Fruit fly (Drosophila melanogaster) whole organism, embryonic: ENCODE measurements around the gene Awh.
A peak's percentile ranks its signal among the peaks of the same experiment; 100 is the strongest.

Experiments used
- Antp ChIP-seq: fragments of 200-800 bp; sonication (Bioruptor generic); optimal IDR thresholded peaks from 3 replicates; lab custom pipeline; 2016; ENCODE audit warnings: missing biosample characterization, missing genetic modification characterization
- C15 ChIP-seq: fragments of 200-800 bp; sonication (Bioruptor generic); IDR thresholded peaks from 3 replicates; pipeline ENCODE4 v1.3.6; 2022; ENCODE audit warnings: missing biosample characterization, missing genetic modification characterization
- CG11093 ChIP-seq: fragments of 200-800 bp; sonication (Bioruptor generic); IDR thresholded peaks from 3 replicates; pipeline ENCODE4 v1.3.6; 2022; ENCODE audit warnings: missing biosample characterization, missing genetic modification characterization
- CG11695 ChIP-seq: fragments of 200-800 bp; sonication (Bioruptor generic); IDR thresholded peaks from 3 replicates; pipeline ENCODE4 v1.3.6; 2022; ENCODE audit warnings: missing biosample characterization, missing genetic modification characterization
- CG14050 ChIP-seq: fragments of 200-800 bp; sonication (Bioruptor generic); IDR thresholded peaks from 3 replicates; pipeline ENCODE4 v1.3.6; 2022; ENCODE audit warnings: missing biosample characterization, missing genetic modification characterization
- CG15696 ChIP-seq: fragments of 200-800 bp; sonication (Bioruptor generic); optimal IDR thresholded peaks from 2 replicates; lab custom pipeline; 2019; ENCODE audit warnings: missing biosample characterization, mild to moderate bottlenecking, missing genetic modification characterization, moderate library complexity
- CG1603 ChIP-seq: fragments of 200-800 bp; sonication (Bioruptor generic); optimal IDR thresholded peaks from 2 replicates; lab custom pipeline; 2019; ENCODE audit warnings: missing biosample characterization, mild to moderate bottlenecking, missing genetic modification characterization, moderate library complexity
- CG1647 ChIP-seq: fragments of 200-800 bp; sonication (Bioruptor generic); optimal IDR thresholded peaks from 3 replicates; lab custom pipeline; 2016; ENCODE audit warnings: missing biosample characterization, missing genetic modification characterization
- CG17385 ChIP-seq: fragments of 200-800 bp; sonication (Bioruptor generic); optimal IDR thresholded peaks from 3 replicates; lab custom pipeline; 2018; ENCODE audit warnings: missing biosample characterization, mild to moderate bottlenecking, missing genetic modification characterization
- CG17612 ChIP-seq: fragments of 200-800 bp; sonication (Bioruptor generic); IDR thresholded peaks from 2 replicates; pipeline ENCODE4 v1.3.6; 2022; ENCODE audit warnings: missing biosample characterization, missing genetic modification characterization
- CG18764 ChIP-seq: fragments of 200-800 bp; sonication (Bioruptor generic); optimal IDR thresholded peaks from 3 replicates; lab custom pipeline; 2016; ENCODE audit warnings: missing biosample characterization, missing genetic modification characterization
- CG2202 ChIP-seq: fragments of 200-800 bp; sonication (Bioruptor generic); optimal IDR thresholded peaks from 2 replicates; lab custom pipeline; 2018; ENCODE audit warnings: missing biosample characterization, mild to moderate bottlenecking, missing genetic modification characterization
- CG30020 ChIP-seq: fragments of 200-800 bp; optimal IDR thresholded peaks from 2 replicates; lab custom pipeline; 2019; ENCODE audit warnings: missing biosample characterization, mild to moderate bottlenecking, missing genetic modification characterization, moderate library complexity
- CG30403 ChIP-seq: fragments of 200-800 bp; sonication (Bioruptor generic); optimal IDR thresholded peaks from 3 replicates; lab custom pipeline; 2016; ENCODE audit warnings: missing biosample characterization, missing genetic modification characterization
- CG4617 ChIP-seq: fragments of 200-800 bp; sonication (Bioruptor generic); optimal IDR thresholded peaks from 3 replicates; lab custom pipeline; 2016; ENCODE audit warnings: missing biosample characterization, missing genetic modification characterization, borderline replicate concordance
- CG7839 ChIP-seq: fragments of 200-800 bp; sonication (Bioruptor generic); optimal IDR thresholded peaks from 3 replicates; lab custom pipeline; 2018; ENCODE audit warnings: missing biosample characterization, mild to moderate bottlenecking, missing genetic modification characterization, moderate library complexity
- CG7963 ChIP-seq: fragments of 200-800 bp; sonication (Bioruptor generic); IDR thresholded peaks from 3 replicates; pipeline ENCODE4 v1.3.6; 2022; ENCODE audit warnings: missing biosample characterization, missing genetic modification characterization; ENCODE audit not compliant: partially characterized antibody
- CG8089 ChIP-seq: fragments of 200-800 bp; sonication (Bioruptor generic); optimal IDR thresholded peaks from 3 replicates; lab custom pipeline; 2016; ENCODE audit warnings: missing biosample characterization, missing genetic modification characterization
- CG8765 ChIP-seq: fragments of 200-800 bp; sonication (Bioruptor generic); IDR thresholded peaks from 2 replicates; pipeline ENCODE4 v1.3.6; 2022; ENCODE audit warnings: missing biosample characterization, missing genetic modification characterization
- CG9437 ChIP-seq: fragments of 200-800 bp; sonication (Bioruptor generic); optimal IDR thresholded peaks from 2 replicates; lab custom pipeline; 2018; ENCODE audit warnings: missing biosample characterization, mild to moderate bottlenecking, missing genetic modification characterization
- CoRest ChIP-seq: fragments of 200-800 bp; sonication (Bioruptor generic); optimal IDR thresholded peaks from 3 replicates; lab custom pipeline; 2018; ENCODE audit warnings: missing biosample characterization, mild to moderate bottlenecking, missing genetic modification characterization, moderate library complexity
- Doc3 ChIP-seq: fragments of 200-800 bp; sonication (Bioruptor generic); IDR thresholded peaks from 3 replicates; pipeline ENCODE4 v1.3.6; 2022; ENCODE audit warnings: missing biosample characterization, missing genetic modification characterization; ENCODE audit not compliant: partially characterized antibody
- E2f1 ChIP-seq: fragments of 200-800 bp; sonication (Bioruptor generic); IDR thresholded peaks from 2 replicates; pipeline ENCODE4 v1.3.6; 2022; ENCODE audit warnings: missing biosample characterization, missing genetic modification characterization
- Fer2 ChIP-seq: fragments of 200-800 bp; sonication (Bioruptor generic); optimal IDR thresholded peaks from 2 replicates; lab custom pipeline; 2018; ENCODE audit warnings: missing biosample characterization, mild to moderate bottlenecking, missing genetic modification characterization, moderate library complexity
- Hr51 ChIP-seq, 2 experiments: fragments of 200-800 bp; sonication (Bioruptor generic); optimal IDR thresholded peaks; 2 replicates in 1 of 2; 3 replicates in 1 of 2; lab custom pipeline; 2016 to 2018; ENCODE audit warnings: missing biosample characterization in 2 of 2, missing genetic modification characterization in 2 of 2, mild to moderate bottlenecking in 1 of 2, moderate library complexity in 1 of 2
- Optix ChIP-seq: fragments of 200-800 bp; sonication (Bioruptor generic); IDR thresholded peaks from 3 replicates; pipeline ENCODE4 v1.3.6; 2022; ENCODE audit warnings: missing biosample characterization, missing genetic modification characterization
- aop ChIP-seq: fragments of 200-800 bp; sonication (Bioruptor generic); IDR thresholded peaks from 2 replicates; pipeline ENCODE4 v1.3.6; 2022; ENCODE audit warnings: missing biosample characterization, missing genetic modification characterization
- da ChIP-seq: fragments of 200-800 bp; sonication (Bioruptor generic); optimal IDR thresholded peaks from 2 replicates; lab custom pipeline; 2016; ENCODE audit warnings: missing biosample characterization, missing genetic modification characterization
- dmrt99B ChIP-seq: fragments of 200-800 bp; sonication (Bioruptor generic); optimal IDR thresholded peaks from 2 replicates; lab custom pipeline; 2018; ENCODE audit warnings: missing biosample characterization, mild to moderate bottlenecking, missing genetic modification characterization, moderate library complexity
- esg ChIP-seq: fragments of 200-800 bp; sonication (Bioruptor generic); conservative IDR thresholded peaks from 2 replicates; pipeline ENCODE4 v1.3.6; 2022; ENCODE audit warnings: missing biosample characterization, missing genetic modification characterization
- fu2 ChIP-seq: fragments of 200-800 bp; sonication (Bioruptor generic); optimal IDR thresholded peaks from 2 replicates; lab custom pipeline; 2016; ENCODE audit warnings: missing biosample characterization, missing genetic modification characterization
- gcm ChIP-seq: fragments of 200-800 bp; sonication (Bioruptor generic); optimal IDR thresholded peaks from 2 replicates; lab custom pipeline; 2019; ENCODE audit warnings: missing biosample characterization, mild to moderate bottlenecking, missing genetic modification characterization, moderate library complexity
- ham ChIP-seq: fragments of 200-800 bp; sonication (Bioruptor generic); IDR thresholded peaks from 2 replicates; pipeline ENCODE4 v1.3.6; 2022; ENCODE audit warnings: missing biosample characterization, missing genetic modification characterization
- hth ChIP-seq: fragments of >200 bp; optimal IDR thresholded peaks from 2 replicates; lab custom pipeline; 2017; ENCODE audit warnings: inconsistent platforms
- lov ChIP-seq, 2 experiments: fragments of 200-800 bp in 1 of 2; fragments of >200 bp in 1 of 2; sonication (Bioruptor generic) in 1 of 2; IDR thresholded peaks in 1 of 2; optimal IDR thresholded peaks in 1 of 2; 2 replicates in 1 of 2; 3 replicates in 1 of 2; pipeline versions ENCODE4 v1.3.6 to Lab custom; 2017 to 2022; ENCODE audit warnings: missing biosample characterization in 1 of 2, missing genetic modification characterization in 1 of 2
- pan ChIP-seq, 4 experiments: fragments of >200 bp in 3 of 4; fragments of 200-800 bp in 1 of 4; sonication (Bioruptor generic) in 1 of 4; optimal IDR thresholded peaks in 3 of 4; IDR thresholded peaks in 1 of 4; 2 replicates each; pipeline versions ENCODE4 v1.3.6 to Lab custom; 2017 to 2022; ENCODE audit warnings: missing biosample characterization in 2 of 4, missing genetic modification characterization in 2 of 4, mixed read lengths in 1 of 4
- pita ChIP-seq: fragments of 200-800 bp; sonication (Bioruptor generic); optimal IDR thresholded peaks from 2 replicates; lab custom pipeline; 2017; ENCODE audit warnings: missing biosample characterization, mild to moderate bottlenecking, missing genetic modification characterization
- repo ChIP-seq: fragments of 200-800 bp; sonication (Bioruptor generic); optimal IDR thresholded peaks from 2 replicates; lab custom pipeline; 2016; ENCODE audit warnings: missing biosample characterization, missing genetic modification characterization
- rib ChIP-seq: fragments of 200-800 bp; sonication (Bioruptor generic); IDR thresholded peaks from 2 replicates; pipeline ENCODE4 v1.3.6; 2022; ENCODE audit warnings: missing biosample characterization, missing genetic modification characterization
- scrt ChIP-seq: fragments of 200-800 bp; sonication (Bioruptor generic); optimal IDR thresholded peaks from 2 replicates; lab custom pipeline; 2018; ENCODE audit warnings: missing biosample characterization, mild to moderate bottlenecking, missing genetic modification characterization, moderate library complexity
- sd ChIP-seq: fragments of 200-800 bp; sonication (Bioruptor generic); optimal IDR thresholded peaks from 3 replicates; lab custom pipeline; 2018; ENCODE audit warnings: missing biosample characterization, mild to moderate bottlenecking, missing genetic modification characterization, moderate library complexity
- sens ChIP-seq: fragments of 200-800 bp; sonication (Bioruptor generic); peaks from one replicate; lab custom pipeline; 2016; ENCODE audit warnings: missing biosample characterization, missing genetic modification characterization
- shn ChIP-seq: fragments of 200-800 bp; sonication (Bioruptor generic); optimal IDR thresholded peaks from 3 replicates; lab custom pipeline; 2016; ENCODE audit warnings: missing biosample characterization, missing genetic modification characterization
- tna ChIP-seq: fragments of 200-800 bp; sonication (Bioruptor generic); IDR thresholded peaks from 2 replicates; pipeline ENCODE4 v1.3.6; 2022; ENCODE audit warnings: missing biosample characterization, missing genetic modification characterization; ENCODE audit not compliant: partially characterized antibody
- trh ChIP-seq: fragments of 200-800 bp; sonication (Bioruptor generic); optimal IDR thresholded peaks from 2 replicates; lab custom pipeline; 2016; ENCODE audit warnings: missing biosample characterization, missing genetic modification characterization
- wor ChIP-seq: fragments of 200-800 bp; sonication (Bioruptor generic); IDR thresholded peaks from 2 replicates; pipeline ENCODE4 v1.3.6; 2022; ENCODE audit warnings: missing biosample characterization, missing genetic modification characterization
- zf30C ChIP-seq: fragments of 200-800 bp; sonication (Bioruptor generic); optimal IDR thresholded peaks from 3 replicates; lab custom pipeline; 2018; ENCODE audit warnings: missing biosample characterization, mild to moderate bottlenecking, missing genetic modification characterization

The Awh gene

dm6 chr3L:3862504-3863380, 16.7 kb downstream of the Awh start (continued):
- no peak for TF ChIP-seq CG7963 (GFP tag; lab: Robert Waterston, UW)
- TF ChIP-seq Hr51 (GFP tag; optimal IDR thresholded peaks at IDR 0.05; lab: Kevin White, UChicago), result peak; percentile 29 to 59
- peak; percentile 69 for TF ChIP-seq dmrt99B
- no peak for TF ChIP-seq Fer2 (tag; lab: Kevin White, UChicago)
- no peak; the same call in 2 of the 3 replicates for TF ChIP-seq CG14050 (GFP tag; lab: Robert Waterston, UW)
- TF ChIP-seq CoRest, result peak; percentile 72
- TF ChIP-seq esg, result peak; percentile 55
- peak; percentile 36 for TF ChIP-seq CG1647 (GFP tag; lab: Kevin White, UChicago)
- no peak for TF ChIP-seq tna (GFP tag; lab: Robert Waterston, UW)
- peak; percentile 69 for TF ChIP-seq CG1603 (tag; lab: Kevin White, UChicago)
- no peak for TF ChIP-seq scrt (GFP tag; lab: Kevin White, UChicago)
- peak; percentile 40; the same call in 1 of the 2 replicates for TF ChIP-seq E2f1 (GFP tag; lab: Robert Waterston, UW)
- TF ChIP-seq shn (GFP tag; lab: Kevin White, UChicago), result peak; percentile 60
- peak; percentile 8 for TF ChIP-seq CG4617 (GFP tag; lab: Kevin White, UChicago)
- peak; percentile 14 for TF ChIP-seq repo (GFP tag; lab: Kevin White, UChicago)
- no peak for TF ChIP-seq CG17612 (GFP tag; lab: Robert Waterston, UW)
- TF ChIP-seq CG8089, result peak; percentile 79
- TF ChIP-seq pan (optimal IDR thresholded peaks at IDR 0.05; lab: Kevin White, UChicago), result no peak
- TF ChIP-seq pan (GFP tag; optimal IDR thresholded peaks at IDR 0.05 in 1 of 2, IDR thresholded peaks at IDR 0.05 in 1 of 2), result peak in 1 of 2 experiments; percentile 57
- TF ChIP-seq da, result peak; percentile 32
- peak; percentile 76 for TF ChIP-seq CG2202 (tag; lab: Kevin White, UChicago)
- peak; percentile 40 for TF ChIP-seq trh (GFP tag; lab: Kevin White, UChicago)
- TF ChIP-seq Antp (GFP tag; lab: Kevin White, UChicago), result no peak
- TF ChIP-seq sd, result peak; percentile 4
- TF ChIP-seq hth (lab: Kevin White, UChicago), result no peak
- TF ChIP-seq gcm (GFP tag; lab: Kevin White, UChicago), result peak; percentile 61
- TF ChIP-seq rib (GFP tag; lab: Robert Waterston, UW), result no peak
- TF ChIP-seq CG30403, result peak; percentile 35
- TF ChIP-seq wor (GFP tag; lab: Robert Waterston, UW), result 0 out of 2 replicates have a peak, but pooled peaks have one; percentile 19
- TF ChIP-seq CG18764 (GFP tag; lab: Kevin White, UChicago), result peak; percentile 51
- peak; percentile 7 for TF ChIP-seq fu2
- TF ChIP-seq CG15696 (tag; lab: Kevin White, UChicago), result peak; percentile 85
- peak; percentile 75 for TF ChIP-seq zf30C (GFP tag; lab: Kevin White, UChicago)
- no peak for TF ChIP-seq Doc3 (GFP tag; lab: Robert Waterston, UW)
- TF ChIP-seq pita (GFP tag; lab: Kevin White, UChicago), result no peak
- peak; percentile 22 for TF ChIP-seq CG8765
- TF ChIP-seq CG11695 (GFP tag; lab: Robert Waterston, UW), result 0 out of 3 replicates have a peak, but pooled peaks have one; percentile 54
- TF ChIP-seq CG7839 (tag; lab: Kevin White, UChicago), result peak; percentile 73
- no peak for TF ChIP-seq aop (GFP tag; lab: Robert Waterston, UW)
- peak; percentile 46 for TF ChIP-seq CG9437 (GFP tag; lab: Kevin White, UChicago)
- TF ChIP-seq Optix (GFP tag; lab: Robert Waterston, UW), result peak; percentile 31; the same call in 1 of the 3 replicates
- no peak for TF ChIP-seq lov (optimal IDR thresholded peaks at IDR 0.05; lab: Kevin White, UChicago)
- peak; percentile 73; the same call in 1 of the 3 replicates for TF ChIP-seq lov (GFP tag; IDR thresholded peaks at IDR 0.05; lab: Robert Waterston, UW)
- TF ChIP-seq sens (GFP tag; lab: Kevin White, UChicago), result peak; percentile 95
- TF ChIP-seq CG17385 (GFP tag; lab: Kevin White, UChicago), result peak; percentile 49
- 0 out of 3 replicates have a peak, but pooled peaks have one; percentile 28 for TF ChIP-seq CG11093
- TF ChIP-seq C15 (GFP tag; lab: Robert Waterston, UW), result no peak
- TF ChIP-seq ham (GFP tag; lab: Robert Waterston, UW), result no peak
- TF ChIP-seq CG30020 (tag; lab: Kevin White, UChicago), result peak; percentile 15
